Fruit fly (Drosophila melanogaster) S2 (cell line): ENCODE results near the gene CG15482.

Experiments used
- CG8478 ChIP-seq: fragments of >200 bp; optimal IDR thresholded peaks from 2 replicates; lab custom pipeline; 2018
- CTCF ChIP-seq, 2 experiments: fragments of >200 bp; optimal IDR thresholded peaks; 2 replicates each; lab custom pipeline; 2018

Gene CG15482

DNA sequence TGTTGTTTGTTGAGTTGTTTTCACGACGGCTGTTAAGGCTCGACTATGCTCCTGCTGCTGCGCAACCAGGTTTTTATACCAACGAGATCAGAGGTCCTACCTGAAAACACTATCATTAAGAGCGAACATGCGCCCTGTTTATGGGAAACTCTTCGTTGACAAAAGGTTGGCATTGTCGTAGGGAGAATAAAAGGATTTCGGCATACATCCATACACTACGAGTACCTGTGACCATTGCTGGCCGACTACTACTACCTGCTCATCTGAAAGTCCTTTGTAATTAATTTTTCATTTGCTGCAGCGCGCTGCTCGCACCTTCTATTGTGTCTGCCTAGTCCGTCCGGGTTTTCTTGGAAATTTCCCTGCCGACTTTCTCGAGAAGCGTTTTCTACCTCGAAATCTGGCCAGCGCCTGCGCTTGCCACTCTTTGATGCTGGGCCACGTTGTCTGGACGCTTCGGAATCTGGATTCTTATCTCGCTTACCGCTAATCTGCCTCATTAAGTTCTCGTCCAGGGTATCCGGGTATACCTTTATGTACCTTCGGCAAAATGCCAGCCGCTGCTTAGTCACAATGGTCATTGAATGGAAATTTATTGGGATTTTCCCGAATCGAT lies 13.7 kb upstream of the CG15482 start, which contains the start of gene CG15480:
Gene CG15480, minus strand, starts transcription at position 51 of the 616 bp plus-strand sequence.
- TF ChIP-seq CG8478 (lab: Kevin White, UChicago) (no peak), CTCF (optimal IDR thresholded peaks at IDR 0.05; lab: Kevin White, UChicago) (no peak)

dm6 chr2L:13222225-13222648 lies 10.6 kb upstream of the CG15482 start, which contains the start of the genes Ski6 and CG16812:
Gene Ski6 (minus strand): TSS chr2L:13222429.
Gene CG16812 (plus strand): TSS chr2L:13222587.
- TF ChIP-seq CG8478 (lab: Kevin White, UChicago) (no peak), CTCF (optimal IDR thresholded peaks at IDR 0.05; lab: Kevin White, UChicago) (no peak)

DNA sequence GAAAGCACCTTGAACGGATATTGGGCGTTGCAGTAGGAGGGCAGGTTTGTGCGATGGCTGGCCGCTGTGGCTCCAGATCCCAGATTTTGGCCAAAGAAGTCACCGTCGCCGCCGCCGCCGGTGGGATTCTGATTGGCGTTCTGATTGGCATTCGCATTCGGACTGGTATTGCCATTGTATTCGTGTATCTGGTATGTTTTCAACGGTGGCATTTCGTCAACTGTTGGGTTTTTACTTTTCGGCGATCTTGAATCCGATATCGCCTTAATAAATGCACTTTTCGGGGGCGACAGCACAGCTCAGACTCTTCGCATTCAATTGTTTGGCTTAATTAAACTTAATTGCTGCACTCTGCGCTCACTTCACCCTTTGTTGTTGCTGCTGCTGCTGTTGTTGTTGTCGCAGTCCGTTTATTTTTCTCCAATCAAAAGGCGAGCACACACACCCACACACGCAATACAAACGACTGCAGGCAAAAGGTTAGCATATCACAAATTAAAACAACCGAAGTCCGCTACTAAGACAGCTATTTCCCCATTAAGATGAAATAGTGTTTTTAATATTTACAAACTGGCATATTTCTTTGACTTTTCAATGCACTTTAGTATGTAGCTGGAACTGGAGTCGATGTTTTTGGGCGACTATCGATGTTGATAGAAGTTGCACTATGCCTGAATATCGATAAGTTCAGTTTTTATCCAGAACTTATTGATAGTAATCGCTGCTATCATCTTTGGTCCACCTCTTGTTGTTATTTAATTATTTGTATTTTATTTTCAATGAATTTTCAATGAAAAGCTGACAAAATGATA lies 7.9 kb upstream of the CG15482 start, which contains the start of the genes CG9426 and mRF1:
Gene CG9426, minus strand, starts transcription at position 643 of the 812 bp plus-strand sequence.
Gene mRF1, plus strand, starts transcription at position 699 of the 812 bp plus-strand sequence.
- TF ChIP-seq CTCF (optimal IDR thresholded peaks at IDR 0.05; lab: Kevin White, UChicago) = no peak
- no peak for TF ChIP-seq CG8478 (lab: Kevin White, UChicago)

DNA sequence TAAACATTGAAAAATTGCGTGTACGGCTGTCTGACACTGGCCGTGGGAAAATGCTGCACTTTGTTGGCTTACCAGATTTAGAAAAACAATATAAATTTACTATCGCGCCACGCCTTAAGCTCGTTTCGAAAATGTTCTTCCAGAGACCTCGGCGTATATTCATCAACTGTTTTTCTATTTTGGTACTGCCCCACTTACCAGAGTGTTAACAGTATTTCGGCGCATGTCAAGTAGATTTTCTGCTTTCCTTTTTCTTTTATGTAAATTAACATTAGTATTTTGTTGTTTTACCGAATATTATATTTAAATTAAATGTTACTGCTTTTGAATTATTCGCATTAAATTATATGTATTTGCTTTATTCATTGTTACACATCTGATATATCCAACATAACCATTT lies 3.4 kb upstream of the CG15482 start, which contains the start of gene kek4:
Gene kek4, minus strand, starts transcription at position 341 of the 400 bp plus-strand sequence.
- TF ChIP-seq CG8478 (lab: Kevin White, UChicago) (no peak), CTCF (optimal IDR thresholded peaks at IDR 0.05; lab: Kevin White, UChicago) (no peak)

dm6 chr2L:13206857-13207463 lies 4.7 kb downstream of the CG15482 start:
- TF ChIP-seq CTCF (optimal IDR thresholded peaks at IDR 0.05; lab: Kevin White, UChicago) (no peak), CG8478 (lab: Kevin White, UChicago) (no peak)

dm6 chr2L:13206077-13206668 lies 5.4 kb downstream of the CG15482 start:
- no peak for TF ChIP-seq CTCF (optimal IDR thresholded peaks at IDR 0.05; lab: Kevin White, UChicago)
- no peak for TF ChIP-seq CG8478 (lab: Kevin White, UChicago)

dm6 chr2L:13205256-13205655 lies 6.4 kb downstream of the CG15482 start:
- TF ChIP-seq CG8478 (lab: Kevin White, UChicago) = no peak
- TF ChIP-seq CTCF (optimal IDR thresholded peaks at IDR 0.05; lab: Kevin White, UChicago) = no peak

dm6 chr2L:13204151-13204550 lies 7.5 kb downstream of the CG15482 start:
- no peak for TF ChIP-seq CG8478 (lab: Kevin White, UChicago)
- TF ChIP-seq CTCF (optimal IDR thresholded peaks at IDR 0.05; lab: Kevin White, UChicago) = no peak

dm6 chr2L:13203437-13204137 lies 8.0 kb downstream of the CG15482 start, which contains the start of gene Pect:
Gene Pect (plus strand): TSS chr2L:13203762.
- TF ChIP-seq CTCF (optimal IDR thresholded peaks at IDR 0.05; lab: Kevin White, UChicago) (no peak), CG8478 (lab: Kevin White, UChicago) (no peak)

DNA sequence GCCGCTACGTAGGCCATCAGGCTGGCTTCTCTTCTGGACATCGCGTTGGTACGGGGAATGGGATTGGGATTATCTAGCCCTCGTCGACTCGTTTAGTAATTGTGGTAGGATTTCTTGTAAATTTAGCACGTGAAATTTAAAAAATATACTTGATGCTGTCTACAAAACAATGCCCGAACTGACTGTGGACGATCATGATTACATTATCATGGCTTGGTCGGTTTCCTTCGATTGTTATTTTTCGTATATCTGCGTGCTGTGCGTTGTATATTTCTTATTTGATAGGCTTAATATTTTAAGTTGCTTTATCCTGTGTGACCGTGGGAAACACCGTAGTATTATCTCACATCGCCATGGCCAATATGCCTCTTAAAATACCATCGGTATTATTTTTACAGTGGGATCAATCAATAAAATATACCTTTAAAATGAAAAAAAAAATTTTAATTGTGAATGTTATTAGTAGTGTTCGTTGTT lies 8.6 kb downstream of the CG15482 start, which contains the start of gene CG16972:
Gene CG16972, minus strand, starts transcription at position 336 of the 477 bp plus-strand sequence.
- TF ChIP-seq CTCF (optimal IDR thresholded peaks at IDR 0.05; lab: Kevin White, UChicago) (no peak), CG8478 (lab: Kevin White, UChicago) (no peak)

- TF ChIP-seq CG8478 (lab: Kevin White, UChicago) (no peak), CTCF (optimal IDR thresholded peaks at IDR 0.05; lab: Kevin White, UChicago) (no peak)
These were observed 15.8 kb downstream of the CG15482 start for dm6 chr2L:13195822-13196221.

dm6 chr2L:13191894-13192293 lies 19.7 kb downstream of the CG15482 start, which contains the start of the genes CG16974 and Edem2:
Gene CG16974 (minus strand): TSS chr2L:13191979.
Gene Edem2 (plus strand): TSS chr2L:13192201.
- TF ChIP-seq CTCF (optimal IDR thresholded peaks at IDR 0.05; lab: Kevin White, UChicago) (no peak), CG8478 (lab: Kevin White, UChicago) (no peak)

DNA sequence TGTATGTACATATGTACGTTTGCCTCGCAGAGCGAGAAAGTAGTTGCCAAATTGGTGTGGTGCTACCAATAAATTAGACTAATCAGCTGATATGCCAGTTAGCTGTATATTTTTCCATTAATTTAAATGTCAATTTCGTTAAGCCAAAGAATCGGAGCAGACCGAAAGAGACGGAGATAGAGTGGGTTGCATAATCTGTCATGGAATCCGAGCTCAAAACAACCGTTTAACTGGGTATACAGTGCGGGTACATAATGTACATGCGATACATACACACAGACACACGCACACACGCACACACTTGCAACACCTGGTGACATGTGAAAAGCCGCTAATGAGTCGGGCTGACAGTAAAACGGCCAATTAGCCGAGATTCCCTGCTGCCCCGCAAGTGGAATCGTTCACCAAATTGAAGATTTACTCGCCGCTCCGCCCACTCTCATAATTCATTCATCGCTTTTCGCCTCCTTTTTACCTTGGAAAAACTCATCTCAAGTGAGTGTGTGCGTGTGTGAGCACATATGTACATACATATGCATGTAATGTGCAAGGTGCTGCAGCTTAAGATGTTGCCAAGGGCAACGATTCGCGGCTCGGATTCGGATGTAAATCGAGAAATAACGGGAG lies 20.4 kb downstream of the CG15482 start:
- no peak for TF ChIP-seq CG8478 (lab: Kevin White, UChicago)
